Fruit fly (Drosophila melanogaster): ENCODE measurements around the gene CG11723.

DNA sequence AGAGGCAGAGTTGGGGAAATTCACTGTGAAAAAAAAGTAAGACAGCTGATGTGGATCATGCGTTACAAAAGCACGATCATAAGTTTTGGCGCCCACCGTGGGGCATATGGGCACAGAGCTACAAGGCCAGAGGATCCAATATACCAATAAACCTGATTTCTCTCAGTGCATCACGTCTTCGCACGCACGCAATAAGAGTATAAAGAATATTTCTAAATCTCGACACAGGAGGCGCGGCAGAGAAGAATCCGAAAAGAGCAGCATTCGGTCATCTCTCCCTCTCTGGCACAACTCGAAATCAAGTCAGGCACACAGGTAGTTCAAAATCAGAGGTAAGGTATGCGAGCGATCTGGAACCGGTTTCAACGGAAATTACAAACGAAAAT lies 16.5 kb upstream of the CG11723 start:
- TF ChIP-seq psq (optimal IDR thresholded peaks at IDR 0.05) (no peak), Myc (optimal IDR thresholded peaks at IDR 0.05) (no peak), insv (optimal IDR thresholded peaks at IDR 0.05) (no peak)

Measured in Kc167 (cell line).